ENCODE assay signal across 5 worm cellular contexts in the genomic region with DNA sequence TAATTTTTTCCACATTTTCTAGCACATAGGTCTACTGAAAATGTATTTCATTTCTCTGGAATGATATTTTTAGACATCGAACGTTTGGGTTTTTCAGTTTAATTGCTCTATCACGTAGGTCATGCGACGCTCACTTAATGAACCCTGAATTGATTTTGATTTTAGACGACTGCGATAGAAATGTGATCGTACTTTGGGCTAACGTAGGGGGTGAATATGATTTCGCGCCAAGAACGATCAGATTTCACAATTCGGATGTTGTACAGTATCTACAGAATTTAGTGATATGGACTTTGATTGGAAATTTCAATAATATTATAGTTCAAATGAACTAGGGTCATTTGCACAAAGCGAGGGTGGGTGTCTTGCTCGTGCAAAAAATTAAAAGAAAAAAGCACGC.
TF ChIP-seq lines count a peak whose summit lies in the region.

No protein-coding gene starts in this region.

TF ChIP-seq in whole organism, L1 larva, 84 proteins besides CTCF, POLR2A, EP300 and RAD21 (continues in another document):
- TF ChIP-seq egl-27 (tag; optimal IDR thresholded peaks at IDR 0.05; lab: Kevin White, UChicago) (no peak), nhr-90 (tag; optimal IDR thresholded peaks at IDR 0.05; lab: Kevin White, UChicago; ENCODE audit: poor library complexity) (peak; percentile 16), nhr-12 (tag; optimal IDR thresholded peaks at IDR 0.05; lab: Kevin White, UChicago) (no peak), nhr-20 (tag; optimal IDR thresholded peaks at IDR 0.05; lab: Kevin White, UChicago) (peak; percentile 70), efl-1 (optimal IDR thresholded peaks at IDR 0.05; lab: Kevin White, UChicago) (no peak), efl-1 (GFP tag; optimal IDR thresholded peaks at IDR 0.05 in 1 of 2; lab: Kevin White, UChicago) (no peak), nhr-71 (tag; optimal IDR thresholded peaks at IDR 0.05; lab: Kevin White, UChicago) (peak; percentile 41), elt-3 (tag; optimal IDR thresholded peaks at IDR 0.05; lab: Kevin White, UChicago) (peak in 1 of 6 experiments; percentile 52), nhr-85 (tag; lab: Kevin White, UChicago) (peak; percentile 71), dsc-1 (tag; optimal IDR thresholded peaks at IDR 0.05; lab: Kevin White, UChicago) (no peak), vab-15 (tag; optimal IDR thresholded peaks at IDR 0.05; lab: Kevin White, UChicago) (no peak), Y116A8C.19 (tag; optimal IDR thresholded peaks at IDR 0.05; lab: Kevin White, UChicago; ENCODE audit: borderline replicate concordance) (no peak), lir-3 (tag; optimal IDR thresholded peaks at IDR 0.05; lab: Kevin White, UChicago; ENCODE audit: poor library complexity) (no peak), blmp-1 (tag; optimal IDR thresholded peaks at IDR 0.05; lab: Kevin White, UChicago) (peak; percentile 0), alr-1 (tag; optimal IDR thresholded peaks at IDR 0.05; lab: Kevin White, UChicago; ENCODE audit: borderline replicate concordance) (no peak), mep-1 (tag; optimal IDR thresholded peaks at IDR 0.05; lab: Kevin White, UChicago) (no peak), tbx-2 (tag; optimal IDR thresholded peaks at IDR 0.05; lab: Kevin White, UChicago) (peak; percentile 23)

TF ChIP-seq in whole organism, L2 larva, 48 proteins besides CTCF, POLR2A, EP300 and RAD21:
- TF ChIP-seq sma-9 (GFP tag; optimal IDR thresholded peaks at IDR 0.05; lab: Kevin White, UChicago): peak; percentile 73
- TF ChIP-seq sma-9 (tag; optimal IDR thresholded peaks at IDR 0.05; lab: Kevin White, UChicago): no peak
- TF ChIP-seq nhr-21 (tag; optimal IDR thresholded peaks at IDR 0.05; lab: Kevin White, UChicago): peak; percentile 38
- TF ChIP-seq unc-62 (GFP tag; optimal IDR thresholded peaks at IDR 0.05; lab: Kevin White, UChicago): no peak
- TF ChIP-seq elt-1 (tag; optimal IDR thresholded peaks at IDR 0.05; lab: Kevin White, UChicago): no peak
- TF ChIP-seq zag-1 (tag; optimal IDR thresholded peaks at IDR 0.05; lab: Kevin White, UChicago): no peak
- no peak for TF ChIP-seq R02D3.7 (tag; optimal IDR thresholded peaks at IDR 0.05; lab: Kevin White, UChicago)
- TF ChIP-seq lin-11 (tag; optimal IDR thresholded peaks at IDR 0.05; lab: Kevin White, UChicago): no peak
- no peak for TF ChIP-seq nhr-11 (tag; optimal IDR thresholded peaks at IDR 0.05; lab: Kevin White, UChicago)
- TF ChIP-seq ztf-11 (tag; optimal IDR thresholded peaks at IDR 0.05; lab: Kevin White, UChicago): no peak
- TF ChIP-seq crh-2 (tag; optimal IDR thresholded peaks at IDR 0.05; lab: Kevin White, UChicago): peak; percentile 40
- TF ChIP-seq elt-3 (tag; optimal IDR thresholded peaks at IDR 0.05; lab: Kevin White, UChicago): no peak
- no peak for TF ChIP-seq ztf-4 (tag; optimal IDR thresholded peaks at IDR 0.05; lab: Kevin White, UChicago)
TF ChIP-seq in whole organism, L2 larva: peak in this region for 3.

TF ChIP-seq in whole organism, L3 larva, 47 proteins besides CTCF, POLR2A, EP300 and RAD21:
- TF ChIP-seq pqm-1 (tag; optimal IDR thresholded peaks at IDR 0.05; lab: Kevin White, UChicago) (peak; percentile 42), pha-4 (tag; optimal IDR thresholded peaks at IDR 0.05; lab: Kevin White, UChicago) (peak; percentile 7), ZK546.5 (tag; optimal IDR thresholded peaks at IDR 0.05; lab: Kevin White, UChicago) (no peak), elt-2 (tag; optimal IDR thresholded peaks at IDR 0.05; lab: Kevin White, UChicago) (peak; percentile 13), nhr-43 (tag; optimal IDR thresholded peaks at IDR 0.05; lab: Kevin White, UChicago; ENCODE audit: poor library complexity, severe bottlenecking) (peak; percentile 7)

TF ChIP-seq in whole organism, L4 larva, 104 proteins besides CTCF, POLR2A, EP300 and RAD21:
- TF ChIP-seq F10B5.3 (tag; optimal IDR thresholded peaks at IDR 0.05; lab: Kevin White, UChicago): no peak
- peak; percentile 21 for TF ChIP-seq hlh-11 (tag; optimal IDR thresholded peaks at IDR 0.05; lab: Kevin White, UChicago)
- peak; percentile 49 for TF ChIP-seq dmd-6 (GFP tag; IDR thresholded peaks at IDR 0.05; lab: Robert Waterston, UW)
- peak; percentile 28 for TF ChIP-seq hlh-30 (tag; optimal IDR thresholded peaks at IDR 0.05; lab: Kevin White, UChicago; ENCODE audit: insufficient read depth)
- TF ChIP-seq gei-8 (GFP tag; optimal IDR thresholded peaks at IDR 0.05; lab: Kevin White, UChicago): no peak
- peak; percentile 24 for TF ChIP-seq dve-1 (tag; optimal IDR thresholded peaks at IDR 0.05; lab: Kevin White, UChicago; ENCODE audit: insufficient read depth)
- no peak for TF ChIP-seq lin-29 (GFP tag; IDR thresholded peaks at IDR 0.05; lab: Robert Waterston, UW)
- no peak for TF ChIP-seq ceh-28 (tag; optimal IDR thresholded peaks at IDR 0.05; lab: Kevin White, UChicago)
- no peak for TF ChIP-seq aha-1 (tag; lab: Kevin White, UChicago)
- TF ChIP-seq lin-39 (tag; optimal IDR thresholded peaks at IDR 0.05; lab: Kevin White, UChicago): no peak

TF ChIP-seq in whole organism, young adult, 124 proteins besides CTCF, POLR2A, EP300 and RAD21:
- TF ChIP-seq cebp-1 (GFP tag; IDR thresholded peaks at IDR 0.05; lab: Robert Waterston, UW) (no peak), cebp-1 (tag; optimal IDR thresholded peaks at IDR 0.05; lab: Kevin White, UChicago) (peak; percentile 52), fkh-3 (tag; optimal IDR thresholded peaks at IDR 0.05; lab: Kevin White, UChicago) (no peak), B0261.1 (tag; optimal IDR thresholded peaks at IDR 0.05; lab: Kevin White, UChicago) (no peak), hlh-26 (GFP tag; conservative IDR thresholded peaks at IDR 0.05; lab: Robert Waterston, UW) (no peak), hmg-1.2 (GFP tag; IDR thresholded peaks at IDR 0.05; lab: Robert Waterston, UW) (no peak), sdz-38 (tag; optimal IDR thresholded peaks at IDR 0.05; lab: Kevin White, UChicago) (no peak), dpff-1 (tag; optimal IDR thresholded peaks at IDR 0.05; lab: Kevin White, UChicago) (no peak), let-526 (GFP tag; IDR thresholded peaks at IDR 0.05; lab: Robert Waterston, UW) (no peak), K11D2.4 (GFP tag; IDR thresholded peaks at IDR 0.05; lab: Robert Waterston, UW) (no peak)
